Worm (Caenorhabditis elegans) whole organism, L4/young adult: ENCODE measurements around the gene isw-1.

ENCODE experiments used
- W03F9.2 ChIP-seq: fragments of 150-350 bp; optimal IDR thresholded peaks from 2 replicates; lab custom pipeline; 2014; ENCODE audit warnings: missing biosample characterization, missing genetic modification characterization
- dao-5 ChIP-seq: sonication (generic microtip); optimal IDR thresholded peaks from 2 replicates; lab custom pipeline; 2016; ENCODE audit warnings: missing genotype, missing genetic modification characterization, moderate library complexity, missing compliant biosample characterization
- him-1 ChIP-seq: sonication (generic microtip); optimal IDR thresholded peaks from 2 replicates; lab custom pipeline; 2016; ENCODE audit warnings: missing genotype, missing genetic modification reagents, missing genetic modification characterization, missing compliant biosample characterization

The isw-1 gene

DNA sequence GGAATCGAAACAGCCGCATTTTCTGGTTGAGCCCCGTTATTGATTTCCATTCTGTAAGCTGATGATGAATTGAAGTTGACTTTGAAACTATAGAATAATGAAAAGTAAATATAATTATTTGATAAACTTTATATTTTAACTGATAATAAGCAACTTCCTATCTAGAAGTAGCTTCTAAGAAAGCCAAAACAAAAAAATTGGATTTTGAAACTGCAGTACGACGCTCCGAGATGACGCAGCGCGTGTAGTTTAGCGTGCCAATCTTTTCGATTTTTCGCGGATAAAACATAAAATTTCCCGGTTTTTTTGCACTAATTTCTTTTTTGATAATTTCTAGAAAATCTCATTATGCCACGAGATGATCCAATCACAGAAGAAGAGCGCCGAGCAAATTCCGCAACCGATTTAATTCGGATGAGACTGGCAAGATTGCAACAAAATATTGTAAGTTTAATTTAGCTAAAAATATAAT is 12.3 kb upstream of the isw-1 start, which contains the start of the genes bath-41 and F37A4.2:
Gene bath-41, minus strand, starts transcription at position 51 of the 472 bp plus-strand sequence.
Gene F37A4.2, plus strand, starts transcription at position 247 of the 472 bp plus-strand sequence.
- TF ChIP-seq him-1 (no peak), dao-5 (tag; lab: Kevin White, UChicago) (no peak), W03F9.2 (no peak)

- TF ChIP-seq W03F9.2 = no peak
- no peak for TF ChIP-seq him-1
- no peak for TF ChIP-seq dao-5 (tag; lab: Kevin White, UChicago)
Observed at ce11 chrIII:6718270-6718669, 8.4 kb upstream of the isw-1 start, which contains the start of gene F37A4.3. Gene F37A4.3, plus strand, starts transcription at chrIII:6718570.

DNA sequence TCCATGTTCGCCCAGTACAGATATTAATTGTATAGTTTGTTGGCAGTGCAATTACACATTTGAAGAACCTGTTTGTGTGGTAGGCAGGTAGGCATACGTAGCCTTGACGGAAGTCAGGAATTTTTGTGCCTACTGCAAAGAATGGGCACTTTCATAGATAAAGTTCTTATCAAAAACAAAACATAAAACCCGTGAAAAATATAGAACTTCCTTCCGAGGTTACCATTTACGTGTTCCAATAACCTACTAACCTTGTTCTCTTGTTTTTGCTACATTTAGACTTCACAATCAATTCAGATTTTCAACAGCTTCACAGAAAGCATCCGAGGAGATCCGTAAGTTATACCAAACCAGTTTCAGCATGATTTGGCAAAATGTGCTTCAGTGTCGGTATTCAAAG is 3.4 kb upstream of the isw-1 start, which contains the start of gene F37A4.4:
Gene F37A4.4, plus strand, starts transcription at position 301 of the 400 bp plus-strand sequence.
- TF ChIP-seq W03F9.2 (no peak), dao-5 (tag; lab: Kevin White, UChicago) (no peak), him-1 (no peak)

DNA sequence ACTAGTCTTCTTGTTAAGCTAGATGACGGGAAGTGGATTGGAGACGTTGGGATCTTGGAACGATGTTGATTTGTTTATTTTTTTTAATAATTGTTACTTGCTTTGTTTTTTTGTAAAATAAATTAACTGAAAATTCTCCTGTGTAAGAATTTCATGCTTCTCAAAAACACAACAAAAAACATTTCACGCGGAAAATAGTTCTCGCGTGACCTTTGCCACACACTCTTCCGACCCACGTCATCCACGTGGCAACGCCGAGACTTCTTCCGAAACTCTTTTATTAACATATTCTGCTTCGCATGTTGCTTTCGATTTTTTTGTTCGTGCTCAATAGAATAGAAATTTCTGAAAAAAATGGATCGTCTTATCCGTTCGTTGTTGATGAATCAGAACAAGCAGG is 1.7 kb upstream of the isw-1 start, which contains the start of gene F37A4.5:
Gene F37A4.5, plus strand, starts transcription at position 301 of the 400 bp plus-strand sequence.
- TF ChIP-seq W03F9.2 (no peak), dao-5 (tag; lab: Kevin White, UChicago) (no peak), him-1 (no peak)

DNA sequence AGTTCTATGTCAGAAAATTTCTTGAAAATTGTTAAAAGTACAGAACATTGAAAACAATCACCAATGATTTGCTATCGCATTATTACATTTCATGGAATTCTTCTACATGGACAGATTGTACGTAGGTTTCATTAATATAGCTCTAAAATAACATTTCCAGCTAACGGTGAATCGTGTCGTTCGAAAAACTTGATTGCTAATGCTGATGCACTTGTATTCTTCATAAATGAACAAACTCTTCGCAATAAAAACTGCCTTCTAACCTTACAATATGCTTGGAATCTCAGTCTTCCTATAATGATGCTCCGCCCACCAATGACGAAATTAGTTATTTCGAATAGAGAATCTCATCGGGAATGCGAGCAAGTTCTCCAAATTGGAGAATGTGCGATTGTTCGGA is 4.4 kb downstream of the isw-1 start, which contains the start of gene F37A4.6:
Gene F37A4.6, plus strand, starts transcription at position 301 of the 400 bp plus-strand sequence.
- TF ChIP-seq him-1 (no peak), dao-5 (tag; lab: Kevin White, UChicago) (no peak), W03F9.2 (no peak)

ce11 chrIII:6695189-6695588 is 14.7 kb downstream of the isw-1 start:
- TF ChIP-seq him-1 = peak; percentile 66
- no peak for TF ChIP-seq dao-5 (tag; lab: Kevin White, UChicago)
- TF ChIP-seq W03F9.2 = no peak

DNA sequence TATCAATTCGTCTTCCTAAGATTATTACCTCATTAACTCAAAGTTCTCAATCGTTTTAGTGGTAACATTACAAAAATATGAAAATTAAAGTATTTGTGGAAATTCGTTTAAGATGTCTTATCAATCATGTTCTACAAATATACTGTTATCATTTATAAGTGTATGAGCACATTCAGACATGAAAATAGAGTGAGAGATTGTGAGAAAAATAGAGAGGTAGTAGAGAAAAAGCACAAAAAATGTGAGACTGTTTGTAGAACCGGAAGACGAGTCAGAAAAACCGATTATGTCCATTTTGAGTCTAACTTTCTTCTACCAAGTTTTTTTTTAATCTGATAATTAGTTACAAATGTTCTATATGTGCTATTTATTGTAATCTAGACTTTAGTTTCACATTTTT is 16.6 kb downstream of the isw-1 start:
- TF ChIP-seq him-1 (no peak), W03F9.2 (no peak), dao-5 (tag; lab: Kevin White, UChicago) (no peak)

DNA sequence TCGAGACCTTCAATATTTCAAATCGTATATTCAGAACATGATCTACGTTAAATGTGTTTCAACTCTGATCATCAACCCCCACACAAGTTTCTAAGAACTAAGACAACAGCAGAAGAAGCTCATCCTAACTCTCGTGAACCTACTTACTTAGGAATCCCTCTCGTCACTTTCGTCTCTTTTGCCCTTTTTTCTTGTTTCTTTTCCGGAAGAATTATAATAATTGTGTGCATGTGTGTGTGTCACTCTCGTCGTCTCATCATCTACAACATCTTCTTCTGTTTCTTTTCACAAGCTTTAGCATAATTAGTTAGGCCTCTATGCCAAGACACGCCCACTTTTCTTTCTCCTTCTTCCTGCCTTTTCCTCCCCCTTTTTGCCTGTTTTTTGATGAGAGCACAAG is 19.4 kb downstream of the isw-1 start:
- no peak for TF ChIP-seq dao-5 (tag; lab: Kevin White, UChicago)
- no peak for TF ChIP-seq W03F9.2

DNA sequence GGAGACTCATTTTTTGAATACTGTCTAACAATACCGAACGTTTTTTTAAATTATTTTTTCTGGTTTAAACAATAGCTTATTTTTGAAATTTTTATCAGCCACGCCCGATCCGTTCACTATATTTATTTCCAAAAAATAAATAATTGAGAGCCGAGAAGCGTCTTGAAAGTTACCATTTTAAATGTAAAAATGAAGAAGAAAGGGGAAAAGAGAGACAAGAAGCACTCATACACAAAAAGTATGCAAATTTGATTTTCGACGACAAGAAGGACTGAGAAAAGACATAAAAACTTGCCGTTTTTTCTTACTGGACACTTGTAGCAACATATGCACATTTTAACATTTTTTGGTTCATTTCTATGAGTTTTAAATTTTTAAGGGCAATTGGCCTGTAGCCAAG is 28.1 kb downstream of the isw-1 start:
- TF ChIP-seq dao-5 (tag; lab: Kevin White, UChicago) = no peak
- no peak for TF ChIP-seq him-1
- TF ChIP-seq W03F9.2 = no peak

ce11 chrIII:6680963-6681362 is 28.9 kb downstream of the isw-1 start:
- TF ChIP-seq him-1 (no peak), dao-5 (tag; lab: Kevin White, UChicago) (no peak), W03F9.2 (no peak)

- TF ChIP-seq dao-5 (tag; lab: Kevin White, UChicago) (no peak), him-1 (no peak), W03F9.2 (no peak)
Observed at ce11 chrIII:6679323-6679722, 30.6 kb downstream of the isw-1 start.

ce11 chrIII:6677304-6677703 is 32.6 kb downstream of the isw-1 start:
- no peak for TF ChIP-seq dao-5 (tag; lab: Kevin White, UChicago)
- no peak for TF ChIP-seq W03F9.2
- TF ChIP-seq him-1 = no peak

ce11 chrIII:6675460-6675859 is 34.4 kb downstream of the isw-1 start, which contains the start of gene rbf-1:
Gene rbf-1, plus strand, starts transcription at chrIII:6675760.
- TF ChIP-seq W03F9.2 (no peak), dao-5 (tag; lab: Kevin White, UChicago) (no peak), him-1 (no peak)

- TF ChIP-seq him-1 (no peak), dao-5 (tag; lab: Kevin White, UChicago) (no peak), W03F9.2 (no peak)
Observed at ce11 chrIII:6670737-6671242, 39.1 kb downstream of the isw-1 start.

- TF ChIP-seq W03F9.2 = no peak
- TF ChIP-seq him-1 = peak; percentile 14
- no peak for TF ChIP-seq dao-5 (tag; lab: Kevin White, UChicago)
Observed at ce11 chrIII:6655830-6656229, 54.1 kb downstream of the isw-1 start.
